Fruit fly (Drosophila melanogaster) whole organism, embryonic: ENCODE data around the gene CG42811.
A peak's percentile ranks its signal among the peaks of the same experiment; 100 is the strongest.

Experiments used
- Ada2b ChIP-seq: fragments of 200-800 bp; sonication (Bioruptor generic); IDR thresholded peaks from 2 replicates; pipeline ENCODE4 v1.3.6; 2022; ENCODE audit warnings: missing biosample characterization, missing genetic modification characterization
- Bgb ChIP-seq: fragments of 200-800 bp; sonication (Bioruptor generic); IDR thresholded peaks from 2 replicates; pipeline ENCODE4 v1.3.6; 2022; ENCODE audit warnings: missing biosample characterization, missing genetic modification characterization; ENCODE audit not compliant: partially characterized antibody
- CG10959 ChIP-seq: fragments of 200-800 bp; sonication (Bioruptor generic); IDR thresholded peaks from 2 replicates; pipeline ENCODE4 v1.3.6; 2022; ENCODE audit warnings: missing biosample characterization, missing genetic modification characterization
- CG12769 ChIP-seq: fragments of 200-800 bp; sonication (Bioruptor generic); optimal IDR thresholded peaks from 2 replicates; lab custom pipeline; 2019; ENCODE audit warnings: missing biosample characterization, mild to moderate bottlenecking, missing genetic modification characterization, moderate library complexity
- CG14014 ChIP-seq: fragments of 200-800 bp; sonication (Bioruptor generic); IDR thresholded peaks from 2 replicates; pipeline ENCODE4 v1.3.6; 2022; ENCODE audit warnings: missing biosample characterization, missing genetic modification characterization
- CG14441 ChIP-seq: fragments of 200-800 bp; sonication (Bioruptor generic); IDR thresholded peaks from 2 replicates; pipeline ENCODE4 v1.3.6; 2022; ENCODE audit warnings: missing biosample characterization, missing genetic modification characterization
- CG15073 ChIP-seq: fragments of 200-800 bp; sonication (Bioruptor generic); optimal IDR thresholded peaks from 2 replicates; lab custom pipeline; 2016; ENCODE audit warnings: missing biosample characterization, missing genetic modification characterization
- CG15514 ChIP-seq: fragments of 200-800 bp; sonication (Bioruptor generic); optimal IDR thresholded peaks from 3 replicates; lab custom pipeline; 2017; ENCODE audit warnings: missing biosample characterization, missing genetic modification characterization, mild to moderate bottlenecking, moderate library complexity, missing genetic modification reagents
- CG1603 ChIP-seq: fragments of 200-800 bp; sonication (Bioruptor generic); optimal IDR thresholded peaks from 2 replicates; lab custom pipeline; 2019; ENCODE audit warnings: missing biosample characterization, mild to moderate bottlenecking, missing genetic modification characterization, moderate library complexity
- CG17612 ChIP-seq: fragments of 200-800 bp; sonication (Bioruptor generic); IDR thresholded peaks from 2 replicates; pipeline ENCODE4 v1.3.6; 2022; ENCODE audit warnings: missing biosample characterization, missing genetic modification characterization
- CG2116 ChIP-seq: fragments of 200-800 bp; sonication (Bioruptor generic); optimal IDR thresholded peaks from 3 replicates; lab custom pipeline; 2018; ENCODE audit warnings: missing biosample characterization, mild to moderate bottlenecking, missing genetic modification characterization
- CG32772 ChIP-seq: fragments of 200-800 bp; sonication (Bioruptor generic); IDR thresholded peaks from 2 replicates; pipeline ENCODE4 v1.3.6; 2022; ENCODE audit warnings: missing biosample characterization, missing genetic modification characterization
- CG42726 ChIP-seq: fragments of 200-800 bp; sonication (Bioruptor generic); IDR thresholded peaks from 2 replicates; pipeline ENCODE4 v1.3.6; 2022; ENCODE audit warnings: missing biosample characterization, missing genetic modification characterization; ENCODE audit not compliant: partially characterized antibody
- CG4404 ChIP-seq: fragments of 200-800 bp; sonication (Bioruptor generic); IDR thresholded peaks from 2 replicates; pipeline ENCODE4 v1.3.6; 2022; ENCODE audit warnings: missing biosample characterization, missing genetic modification characterization
- CG6813 ChIP-seq: fragments of 200-800 bp; sonication (Bioruptor generic); optimal IDR thresholded peaks from 2 replicates; lab custom pipeline; 2017; ENCODE audit warnings: missing biosample characterization, missing genetic modification characterization, mild to moderate bottlenecking, moderate library complexity, missing genetic modification reagents
- CG8765 ChIP-seq: fragments of 200-800 bp; sonication (Bioruptor generic); IDR thresholded peaks from 2 replicates; pipeline ENCODE4 v1.3.6; 2022; ENCODE audit warnings: missing biosample characterization, missing genetic modification characterization
- CG9215 ChIP-seq: fragments of 200-800 bp; sonication (Bioruptor generic); IDR thresholded peaks from 2 replicates; pipeline ENCODE4 v1.3.6; 2022; ENCODE audit warnings: missing biosample characterization, missing genetic modification characterization
- Fer3 ChIP-seq: fragments of 200-800 bp; sonication (Bioruptor generic); optimal IDR thresholded peaks from 2 replicates; lab custom pipeline; 2018; ENCODE audit warnings: missing biosample characterization, mild to moderate bottlenecking, missing genetic modification characterization, moderate library complexity
- HLH3B ChIP-seq: fragments of 200-800 bp; sonication (Bioruptor generic); IDR thresholded peaks from 2 replicates; pipeline ENCODE4 v1.3.6; 2022; ENCODE audit warnings: missing biosample characterization, missing genetic modification characterization
- HmgD ChIP-seq: fragments of 200-800 bp; sonication (Bioruptor generic); optimal IDR thresholded peaks from 3 replicates; lab custom pipeline; 2016; ENCODE audit warnings: missing biosample characterization, missing genetic modification characterization
- Hr51 ChIP-seq, 2 experiments: fragments of 200-800 bp; sonication (Bioruptor generic); optimal IDR thresholded peaks; 2 replicates in 1 of 2; 3 replicates in 1 of 2; lab custom pipeline; 2016 to 2018; ENCODE audit warnings: missing biosample characterization in 2 of 2, missing genetic modification characterization in 2 of 2, mild to moderate bottlenecking in 1 of 2, moderate library complexity in 1 of 2
- Hr78 ChIP-seq, 2 experiments: fragments of 200-800 bp in 1 of 2; fragments of >200 bp in 1 of 2; sonication (Bioruptor generic) in 1 of 2; optimal IDR thresholded peaks; 2 replicates each; lab custom pipeline; 2017 to 2019; ENCODE audit warnings: missing biosample characterization in 2 of 2, missing genetic modification characterization in 2 of 2, mild to moderate bottlenecking in 1 of 2, moderate library complexity in 1 of 2
- Lhr ChIP-seq: fragments of 200-800 bp; sonication (Bioruptor generic); optimal IDR thresholded peaks from 3 replicates; lab custom pipeline; 2017; ENCODE audit warnings: mild to moderate bottlenecking, missing biosample characterization, missing genetic modification reagents, missing genetic modification characterization
- MBD-R2 ChIP-seq: fragments of 200-800 bp; sonication (Bioruptor generic); IDR thresholded peaks from 2 replicates; pipeline ENCODE4 v1.3.6; 2022; ENCODE audit warnings: missing biosample characterization, missing genetic modification characterization
- Meics ChIP-seq: fragments of 200-800 bp; sonication (Bioruptor generic); optimal IDR thresholded peaks from 2 replicates; lab custom pipeline; 2017; ENCODE audit warnings: missing biosample characterization, mild to moderate bottlenecking, missing genetic modification characterization
- NFAT ChIP-seq: fragments of 200-800 bp; sonication (Bioruptor generic); IDR thresholded peaks from 2 replicates; pipeline ENCODE4 v1.3.6; 2022; ENCODE audit warnings: missing biosample characterization, missing genetic modification characterization
- Nf-YB ChIP-seq: fragments of 200-800 bp; sonication (Bioruptor generic); optimal IDR thresholded peaks from 3 replicates; lab custom pipeline; 2019; ENCODE audit warnings: missing biosample characterization, mild to moderate bottlenecking, missing genetic modification characterization, moderate library complexity
- Side ChIP-seq: fragments of 200-800 bp; sonication (Bioruptor generic); optimal IDR thresholded peaks from 2 replicates; lab custom pipeline; 2016; ENCODE audit warnings: missing biosample characterization, missing genetic modification characterization
- Sry-δ ChIP-seq: fragments of 200-800 bp; sonication (Bioruptor generic); optimal IDR thresholded peaks from 2 replicates; lab custom pipeline; 2016; ENCODE audit warnings: missing biosample characterization, missing genetic modification characterization
- Ssrp ChIP-seq: fragments of 200-800 bp; sonication (Bioruptor generic); optimal IDR thresholded peaks from 2 replicates; lab custom pipeline; 2018; ENCODE audit warnings: missing biosample characterization, mild to moderate bottlenecking, missing genetic modification characterization, moderate library complexity
- Taf1 ChIP-seq: fragments of 200-800 bp; sonication (Bioruptor generic); IDR thresholded peaks from 2 replicates; pipeline ENCODE4 v1.3.6; 2022; ENCODE audit warnings: missing biosample characterization, missing genetic modification characterization
- Trl ChIP-seq, 3 experiments: fragments of >200 bp in 2 of 3; fragments of 200-800 bp in 1 of 3; sonication (Bioruptor generic) in 1 of 3; optimal IDR thresholded peaks; 2 replicates in 1 of 3; 3 replicates in 2 of 3; lab custom pipeline; 2016 to 2017; ENCODE audit warnings: missing biosample characterization in 1 of 3, missing genetic modification characterization in 1 of 3
- Vsx1 ChIP-seq: fragments of 200-800 bp; sonication (Bioruptor generic); optimal IDR thresholded peaks from 2 replicates; lab custom pipeline; 2017; ENCODE audit warnings: missing biosample characterization, mild to moderate bottlenecking, missing genetic modification characterization, missing genetic modification reagents
- bab2 ChIP-seq: fragments of 200-800 bp; sonication (Bioruptor generic); optimal IDR thresholded peaks from 2 replicates; lab custom pipeline; 2016; ENCODE audit warnings: missing biosample characterization, missing genetic modification characterization
- ftz-f1 ChIP-seq: fragments of 200-800 bp; sonication (Bioruptor generic); optimal IDR thresholded peaks from 2 replicates; lab custom pipeline; 2016; ENCODE audit warnings: missing biosample characterization, missing genetic modification characterization
- fu2 ChIP-seq: fragments of 200-800 bp; sonication (Bioruptor generic); optimal IDR thresholded peaks from 2 replicates; lab custom pipeline; 2016; ENCODE audit warnings: missing biosample characterization, missing genetic modification characterization
- gcm ChIP-seq: fragments of 200-800 bp; sonication (Bioruptor generic); optimal IDR thresholded peaks from 2 replicates; lab custom pipeline; 2019; ENCODE audit warnings: missing biosample characterization, mild to moderate bottlenecking, missing genetic modification characterization, moderate library complexity
- insv ChIP-seq, 2 experiments: fragments of 200-800 bp; sonication (Bioruptor generic); optimal IDR thresholded peaks; 3 replicates each; lab custom pipeline; 2016 to 2018; ENCODE audit warnings: missing biosample characterization in 2 of 2, missing genetic modification characterization in 2 of 2
- lmd ChIP-seq: fragments of 200-800 bp; sonication (Bioruptor generic); IDR thresholded peaks from 2 replicates; pipeline ENCODE4 v1.3.6; 2022; ENCODE audit warnings: missing biosample characterization, missing genetic modification characterization
- lov ChIP-seq, 2 experiments: fragments of 200-800 bp in 1 of 2; fragments of >200 bp in 1 of 2; sonication (Bioruptor generic) in 1 of 2; IDR thresholded peaks in 1 of 2; optimal IDR thresholded peaks in 1 of 2; 2 replicates in 1 of 2; 3 replicates in 1 of 2; pipeline versions ENCODE4 v1.3.6 to Lab custom; 2017 to 2022; ENCODE audit warnings: missing biosample characterization in 1 of 2, missing genetic modification characterization in 1 of 2
- otp ChIP-seq: fragments of 200-800 bp; sonication (Bioruptor generic); IDR thresholded peaks from 3 replicates; pipeline ENCODE4, ENCODE4 v1.3.6; 2022; ENCODE audit warnings: missing biosample characterization, missing genetic modification characterization
- psq ChIP-seq: fragments of 200-800 bp; sonication (Bioruptor generic); optimal IDR thresholded peaks from 2 replicates; lab custom pipeline; 2017; ENCODE audit warnings: missing biosample characterization, missing genetic modification characterization
- run ChIP-seq: fragments of 200-800 bp; sonication (Bioruptor generic); optimal IDR thresholded peaks from 3 replicates; lab custom pipeline; 2018; ENCODE audit warnings: missing biosample characterization, mild to moderate bottlenecking, missing genetic modification characterization
- sc ChIP-seq, 3 experiments: fragments of >200 bp in 2 of 3; fragments of 200-800 bp in 1 of 3; sonication (Bioruptor generic) in 1 of 3; optimal IDR thresholded peaks; 2 replicates in 2 of 3; 3 replicates in 1 of 3; lab custom pipeline; 2017; ENCODE audit warnings: mild to moderate bottlenecking in 1 of 3, missing biosample characterization in 1 of 3, missing genetic modification characterization in 1 of 3, missing genetic modification reagents in 1 of 3
- sim ChIP-seq: fragments of 200-800 bp; sonication (Bioruptor generic); IDR thresholded peaks from 2 replicates; pipeline ENCODE4 v1.3.6; 2022; ENCODE audit warnings: missing biosample characterization, missing genetic modification characterization
- usp ChIP-seq: fragments of >200 bp; optimal IDR thresholded peaks from 2 replicates; lab custom pipeline; 2017; ENCODE audit warnings: missing biosample characterization, missing genetic modification characterization
- vnd ChIP-seq: fragments of 200-800 bp; sonication (Bioruptor generic); IDR thresholded peaks from 3 replicates; pipeline ENCODE4 v1.3.6; 2022; ENCODE audit warnings: missing biosample characterization, missing genetic modification characterization; ENCODE audit not compliant: partially characterized antibody

Gene CG42811

dm6 chr3R:24333182-24333808 is 33.7 kb downstream of the CG42811 start, which contains the start of the genes Rrp5 and Dis3 (continued):
- peak; percentile 33 for TF ChIP-seq CG9215
- peak; percentile 79 for TF ChIP-seq NFAT (GFP tag; lab: Robert Waterston, UW)
- TF ChIP-seq CG32772, result no peak
- no peak for TF ChIP-seq gcm (GFP tag; lab: Kevin White, UChicago)
- TF ChIP-seq HLH3B (GFP tag; lab: Robert Waterston, UW), result no peak
- no peak for TF ChIP-seq psq (GFP tag; lab: Kevin White, UChicago)
- no peak for TF ChIP-seq Meics
- no peak for TF ChIP-seq Hr78 (GFP tag; optimal IDR thresholded peaks at IDR 0.05; lab: Kevin White, UChicago)
- peak; percentile 52 for TF ChIP-seq CG2116 (GFP tag; lab: Kevin White, UChicago)
- no peak for TF ChIP-seq insv (GFP tag; optimal IDR thresholded peaks at IDR 0.05; lab: Kevin White, UChicago)
- TF ChIP-seq Side (GFP tag; lab: Kevin White, UChicago), result peak; percentile 31
- TF ChIP-seq Nf-YB, result no peak
- no peak for TF ChIP-seq lov (optimal IDR thresholded peaks at IDR 0.05; lab: Kevin White, UChicago)
- TF ChIP-seq lov (GFP tag; IDR thresholded peaks at IDR 0.05; lab: Robert Waterston, UW), result 0 out of 3 replicates have a peak, but pooled peaks have one; percentile 4
- TF ChIP-seq HmgD, result peak; percentile 91
- TF ChIP-seq CG4404 (GFP tag; lab: Robert Waterston, UW), result no peak
- peak; percentile 32; the same call in 1 of the 2 replicates for TF ChIP-seq Ada2b (GFP tag; lab: Robert Waterston, UW)
- no peak for TF ChIP-seq usp (GFP tag; lab: Kevin White, UChicago)
- peak; percentile 99 for TF ChIP-seq MBD-R2 (GFP tag; lab: Robert Waterston, UW)
- TF ChIP-seq vnd (GFP tag; lab: Robert Waterston, UW), result 0 out of 3 replicates have a peak, but pooled peaks have one; percentile 26
- TF ChIP-seq CG10959 (GFP tag; lab: Robert Waterston, UW), result peak; percentile 18; the same call in 1 of the 2 replicates
- peak; percentile 56 for TF ChIP-seq lmd (GFP tag; lab: Robert Waterston, UW)
- TF ChIP-seq Sry-δ (GFP tag; lab: Kevin White, UChicago), result peak; percentile 65
- TF ChIP-seq otp (GFP tag; lab: Robert Waterston, UW), result no peak
- no peak for TF ChIP-seq sc (optimal IDR thresholded peaks at IDR 0.05; lab: Kevin White, UChicago)
- TF ChIP-seq sc (GFP tag; optimal IDR thresholded peaks at IDR 0.05; lab: Kevin White, UChicago), result no peak
- peak; percentile 30; the same call in 1 of the 2 replicates for TF ChIP-seq CG14441 (GFP tag; lab: Robert Waterston, UW)
- peak in 1 of 2 experiments; percentile 22 for TF ChIP-seq Hr51 (GFP tag; optimal IDR thresholded peaks at IDR 0.05; lab: Kevin White, UChicago)
- no peak for TF ChIP-seq Ssrp (tag; lab: Kevin White, UChicago)
- peak; percentile 85 for TF ChIP-seq CG15514 (GFP tag; lab: Kevin White, UChicago)
- peak; percentile 94 for TF ChIP-seq CG1603
- TF ChIP-seq CG14014 (GFP tag; lab: Robert Waterston, UW), result peak; percentile 38; the same call in 1 of the 2 replicates
- 0 out of 2 replicates have a peak, but pooled peaks have one; percentile 65 for TF ChIP-seq CG42726 (GFP tag; lab: Robert Waterston, UW)
- no peak for TF ChIP-seq CG6813
- no peak for TF ChIP-seq CG17612
- TF ChIP-seq Vsx1, result no peak
- TF ChIP-seq Bgb (GFP tag; lab: Robert Waterston, UW), result peak; percentile 44; the same call in 1 of the 2 replicates
- TF ChIP-seq Taf1 (GFP tag; lab: Robert Waterston, UW), result no peak
- TF ChIP-seq run (tag; lab: Kevin White, UChicago), result no peak
- TF ChIP-seq ftz-f1 (GFP tag; lab: Kevin White, UChicago), result peak; percentile 37
- no peak for TF ChIP-seq CG15073 (GFP tag; lab: Kevin White, UChicago)
- TF ChIP-seq Lhr (GFP tag; lab: Kevin White, UChicago), result no peak
- peak; percentile 38 for TF ChIP-seq fu2
- peak; percentile 46; the same call in 1 of the 2 replicates for TF ChIP-seq CG8765 (GFP tag; lab: Robert Waterston, UW)
- no peak for TF ChIP-seq Fer3 (tag; lab: Kevin White, UChicago)
- no peak for TF ChIP-seq CG12769 (tag; lab: Kevin White, UChicago)
- no peak for TF ChIP-seq bab2 (GFP tag; lab: Kevin White, UChicago)
- no peak for TF ChIP-seq Trl (optimal IDR thresholded peaks at IDR 0.05; lab: Kevin White, UChicago)
- no peak for TF ChIP-seq Trl (GFP tag; optimal IDR thresholded peaks at IDR 0.05; lab: Kevin White, UChicago)
- no peak for TF ChIP-seq sim (GFP tag; lab: Robert Waterston, UW)
